Worm (Caenorhabditis elegans) whole organism, young adult: ENCODE data around the gene rpac-40.

Source experiments
- C06A6.2 ChIP-seq: fragments of 200-800 bp; sonication (Bioruptor generic); conservative IDR thresholded peaks from 2 replicates; pipeline ENCODE4 v1.3.6; 2022; ENCODE audit warnings: missing genetic modification characterization, missing compliant biosample characterization
- F22D6.2 ChIP-seq: sonication (generic microtip); optimal IDR thresholded peaks from 2 replicates; lab custom pipeline; 2016; ENCODE audit warnings: mild to moderate bottlenecking, missing genetic modification characterization, missing compliant biosample characterization
- F49E8.2 ChIP-seq: sonication (generic microtip); optimal IDR thresholded peaks from 3 replicates; lab custom pipeline; 2017; ENCODE audit warnings: missing genetic modification characterization, mild to moderate bottlenecking, missing compliant biosample characterization, antibody characterized with exemption, moderate library complexity; ENCODE audit not compliant: insufficient read depth
- F57A8.1 ChIP-seq: fragments of 200-800 bp; sonication (Bioruptor generic); optimal IDR thresholded peaks from 2 replicates; lab custom pipeline; 2018; ENCODE audit warnings: mild to moderate bottlenecking, missing genetic modification characterization, moderate library complexity, missing compliant biosample characterization
- F57C9.4 ChIP-seq: sonication (generic microtip); optimal IDR thresholded peaks from 2 replicates; lab custom pipeline; 2017; ENCODE audit warnings: mild to moderate bottlenecking, missing genetic modification characterization, missing compliant biosample characterization
- K11D2.4 ChIP-seq: fragments of 200-800 bp; sonication (Bioruptor generic); IDR thresholded peaks from 2 replicates; pipeline ENCODE4 v1.3.6; 2022; ENCODE audit warnings: missing genetic modification reagents, missing genetic modification characterization, missing compliant biosample characterization
- Y53F4B.3 ChIP-seq: fragments of 200-800 bp; sonication (Bioruptor generic); IDR thresholded peaks from 2 replicates; pipeline ENCODE4 v1.3.6; 2022; ENCODE audit warnings: missing genetic modification reagents, missing genetic modification characterization, missing compliant biosample characterization
- Y56A3A.18 ChIP-seq: fragments of 200-800 bp; sonication (Bioruptor generic); IDR thresholded peaks from 2 replicates; pipeline ENCODE4 v1.3.6; 2022; ENCODE audit warnings: missing genetic modification reagents, missing genetic modification characterization, missing compliant biosample characterization
- Y67H2A.10 ChIP-seq: fragments of 200-800 bp; sonication (Bioruptor generic); conservative IDR thresholded peaks from 2 replicates; pipeline ENCODE4 v1.3.6; 2022; ENCODE audit warnings: missing genetic modification reagents, missing genetic modification characterization, missing compliant biosample characterization
- Y95B8A.8 ChIP-seq: fragments of 200-800 bp; sonication (Bioruptor generic); IDR thresholded peaks from 2 replicates; pipeline ENCODE4 v1.3.6; 2022; ENCODE audit warnings: missing genetic modification reagents, missing genetic modification characterization, missing compliant biosample characterization
- ZK185.1 ChIP-seq: sonication (generic microtip); optimal IDR thresholded peaks from 2 replicates; lab custom pipeline; 2016; ENCODE audit warnings: mild to moderate bottlenecking, missing genetic modification characterization, missing compliant biosample characterization; ENCODE audit not compliant: poor library complexity, severe bottlenecking
- akir-1 ChIP-seq: fragments of 200-800 bp; sonication (Bioruptor generic); optimal IDR thresholded peaks from 2 replicates; lab custom pipeline; 2018; ENCODE audit warnings: mild to moderate bottlenecking, missing genetic modification characterization, moderate library complexity, missing compliant biosample characterization
- athp-1 ChIP-seq: sonication (generic microtip); optimal IDR thresholded peaks from 2 replicates; lab custom pipeline; 2017; ENCODE audit warnings: mild to moderate bottlenecking, missing genetic modification characterization, missing compliant biosample characterization
- attf-3 ChIP-seq: fragments of 200-800 bp; sonication (Bioruptor generic); conservative IDR thresholded peaks from 2 replicates; pipeline ENCODE4 v1.3.6; 2022; ENCODE audit warnings: missing genetic modification reagents, missing genetic modification characterization, missing compliant biosample characterization
- attf-6 ChIP-seq: fragments of 200-800 bp; sonication (Bioruptor generic); IDR thresholded peaks from 2 replicates; pipeline ENCODE4 v1.3.6; 2022; ENCODE audit warnings: missing genetic modification reagents, missing genetic modification characterization, missing compliant biosample characterization
- bed-1 ChIP-seq: fragments of 200-800 bp; sonication (Bioruptor generic); IDR thresholded peaks from 2 replicates; pipeline ENCODE4 v1.3.6; 2022; ENCODE audit warnings: missing genetic modification reagents, missing genetic modification characterization, missing compliant biosample characterization
- cebp-1 ChIP-seq, 2 experiments: fragments of 200-800 bp in 1 of 2; sonication (Bioruptor generic) in 1 of 2; sonication (generic microtip) in 1 of 2; IDR thresholded peaks in 1 of 2; optimal IDR thresholded peaks in 1 of 2; 2 replicates each; pipeline versions ENCODE4 v1.3.6 to Lab custom; 2017 to 2022; ENCODE audit warnings: missing compliant biosample characterization in 2 of 2, missing genetic modification characterization in 2 of 2, mild to moderate bottlenecking in 1 of 2, missing genetic modification reagents in 1 of 2, moderate library complexity in 1 of 2
- cebp-2 ChIP-seq: fragments of 200-800 bp; sonication (Bioruptor generic); IDR thresholded peaks from 2 replicates; pipeline ENCODE4 v1.3.6; 2022; ENCODE audit warnings: missing genetic modification characterization, missing compliant biosample characterization
- ceh-100 ChIP-seq: fragments of 200-800 bp; sonication (Bioruptor generic); IDR thresholded peaks from 2 replicates; pipeline ENCODE4 v1.3.6; 2022; ENCODE audit warnings: missing genetic modification reagents, missing genetic modification characterization, missing compliant biosample characterization
- ceh-79 ChIP-seq: sonication (generic microtip); optimal IDR thresholded peaks from 2 replicates; lab custom pipeline; 2017; ENCODE audit warnings: mild to moderate bottlenecking, missing genetic modification characterization, missing compliant biosample characterization
- chd-7 ChIP-seq: sonication (generic microtip); optimal IDR thresholded peaks from 2 replicates; lab custom pipeline; 2016; ENCODE audit warnings: mild to moderate bottlenecking, missing genetic modification characterization, moderate library complexity, missing compliant biosample characterization
- egl-18 ChIP-seq: fragments of 200-800 bp; sonication (Bioruptor generic); IDR thresholded peaks from 2 replicates; pipeline ENCODE4 v1.3.6; 2022; ENCODE audit warnings: missing genetic modification reagents, missing genetic modification characterization, missing compliant biosample characterization
- ets-4 ChIP-seq: fragments of 200-800 bp; sonication (Bioruptor generic); optimal IDR thresholded peaks from 2 replicates; lab custom pipeline; 2018; ENCODE audit warnings: mild to moderate bottlenecking, missing genetic modification characterization, missing compliant biosample characterization
- fkh-3 ChIP-seq: sonication (generic microtip); optimal IDR thresholded peaks from 2 replicates; lab custom pipeline; 2016; ENCODE audit warnings: mild to moderate bottlenecking, missing genetic modification characterization, missing compliant biosample characterization
- hlh-26 ChIP-seq: fragments of 200-800 bp; sonication (Bioruptor generic); conservative IDR thresholded peaks from 2 replicates; pipeline ENCODE4 v1.3.6; 2022; ENCODE audit warnings: missing genetic modification reagents, missing genetic modification characterization, missing compliant biosample characterization
- hmg-20 ChIP-seq: fragments of 200-800 bp; sonication (Bioruptor generic); IDR thresholded peaks from 2 replicates; pipeline ENCODE4 v1.3.6; 2022; ENCODE audit warnings: missing genetic modification reagents, missing genetic modification characterization, missing compliant biosample characterization
- hrde-1 ChIP-seq: sonication (generic microtip); optimal IDR thresholded peaks from 2 replicates; lab custom pipeline; 2016; ENCODE audit warnings: missing genetic modification characterization, mild to moderate bottlenecking, missing compliant biosample characterization, moderate library complexity, missing genotype, missing genetic modification reagents, borderline replicate concordance
- lin-35 ChIP-seq, 3 experiments: fragments of 150-350 bp in 2 of 3; sonication (generic microtip) in 1 of 3; optimal IDR thresholded peaks; 2 replicates each; lab custom pipeline; 2014 to 2018; ENCODE audit warnings: missing biosample characterization in 3 of 3, missing genetic modification characterization in 3 of 3, missing genetic modification reagents in 3 of 3
- lin-40 ChIP-seq: sonication (generic microtip); optimal IDR thresholded peaks from 2 replicates; lab custom pipeline; 2016; ENCODE audit warnings: missing genetic modification characterization, mild to moderate bottlenecking, missing compliant biosample characterization, missing genotype, missing genetic modification reagents
- lin-54 ChIP-seq: fragments of 200-800 bp; sonication (Bioruptor generic); optimal IDR thresholded peaks from 2 replicates; lab custom pipeline; 2018; ENCODE audit warnings: mild to moderate bottlenecking, missing genetic modification characterization, missing compliant biosample characterization
- lsl-1 ChIP-seq: fragments of 200-800 bp; sonication (Bioruptor generic); optimal IDR thresholded peaks from 2 replicates; lab custom pipeline; 2018; ENCODE audit warnings: mild to moderate bottlenecking, missing genetic modification characterization, moderate library complexity, missing compliant biosample characterization
- madf-6 ChIP-seq: fragments of 200-800 bp; sonication (Bioruptor generic); IDR thresholded peaks from 2 replicates; pipeline ENCODE4 v1.3.6; 2022; ENCODE audit warnings: missing genetic modification reagents, missing genetic modification characterization, missing compliant biosample characterization
- mcd-1 ChIP-seq: fragments of 200-800 bp; sonication (Bioruptor generic); IDR thresholded peaks from 2 replicates; pipeline ENCODE4 v1.3.6; 2022; ENCODE audit warnings: missing genetic modification reagents, missing genetic modification characterization, missing compliant biosample characterization
- mes-4 ChIP-seq: sonication (generic microtip); optimal IDR thresholded peaks from 2 replicates; lab custom pipeline; 2016; ENCODE audit warnings: missing genotype, missing genetic modification characterization, missing compliant biosample characterization
- nfyb-1 ChIP-seq: fragments of 200-800 bp; sonication (Bioruptor generic); IDR thresholded peaks from 2 replicates; pipeline ENCODE4 v1.3.6; 2022; ENCODE audit warnings: missing genetic modification reagents, missing genetic modification characterization, missing compliant biosample characterization
- nhr-120 ChIP-seq: fragments of 200-800 bp; sonication (Bioruptor generic); IDR thresholded peaks from 2 replicates; pipeline ENCODE4 v1.3.6; 2022; ENCODE audit warnings: missing genetic modification characterization, missing compliant biosample characterization
- nhr-27 ChIP-seq: fragments of 200-800 bp; sonication (Bioruptor generic); optimal IDR thresholded peaks from 2 replicates; lab custom pipeline; 2018; ENCODE audit warnings: mild to moderate bottlenecking, missing genetic modification characterization, moderate library complexity, missing compliant biosample characterization
- pbrm-1 ChIP-seq: fragments of 200-800 bp; sonication (Bioruptor generic); IDR thresholded peaks from 2 replicates; pipeline ENCODE4 v1.3.6; 2022; ENCODE audit warnings: missing genetic modification reagents, missing genetic modification characterization, missing compliant biosample characterization
- rcor-1 ChIP-seq: fragments of 200-800 bp; sonication (Bioruptor generic); IDR thresholded peaks from 2 replicates; pipeline ENCODE4 v1.3.6; 2022; ENCODE audit warnings: missing genetic modification reagents, missing genetic modification characterization, missing compliant biosample characterization
- rec-8 ChIP-seq, 2 experiments: sonication (generic microtip); optimal IDR thresholded peaks; 2 replicates each; lab custom pipeline; 2016; ENCODE audit warnings: mild to moderate bottlenecking in 2 of 2, missing genetic modification characterization in 2 of 2, missing genetic modification reagents in 2 of 2, missing genotype in 2 of 2, missing biosample characterization in 1 of 2, missing compliant biosample characterization in 1 of 2, moderate library complexity in 1 of 2
- snpc-4 ChIP-seq, 5 experiments: fragments of 150-350 bp in 1 of 5; sonication (generic microtip) in 4 of 5; optimal IDR thresholded peaks; 2 replicates each; lab custom pipeline; 2014 to 2018; ENCODE audit warnings: missing genetic modification characterization in 5 of 5, missing biosample characterization in 3 of 5, antibody characterized with exemption in 2 of 5, mild to moderate bottlenecking in 2 of 5, missing compliant biosample characterization in 2 of 5, missing genotype in 2 of 5, moderate library complexity in 2 of 5, missing genetic modification reagents in 1 of 5
- tbx-9 ChIP-seq: sonication (generic microtip); optimal IDR thresholded peaks from 2 replicates; lab custom pipeline; 2016; ENCODE audit warnings: borderline replicate concordance, missing genetic modification characterization, inconsistent platforms, missing compliant biosample characterization
- unc-130 ChIP-seq: sonication (generic microtip); optimal IDR thresholded peaks from 2 replicates; lab custom pipeline; 2016; ENCODE audit warnings: missing genetic modification reagents, missing genetic modification characterization, missing compliant biosample characterization
- ztf-25 ChIP-seq: fragments of 200-800 bp; sonication (Bioruptor generic); IDR thresholded peaks from 2 replicates; pipeline ENCODE4 v1.3.6; 2022; ENCODE audit warnings: missing genetic modification reagents, missing genetic modification characterization, missing compliant biosample characterization
- ztf-26 ChIP-seq: sonication (generic microtip); optimal IDR thresholded peaks from 2 replicates; lab custom pipeline; 2017; ENCODE audit warnings: missing genetic modification characterization, missing compliant biosample characterization
- ztf-28 ChIP-seq: fragments of 200-800 bp; sonication (Bioruptor generic); IDR thresholded peaks from 2 replicates; pipeline ENCODE4 v1.3.6; 2022; ENCODE audit warnings: missing genetic modification reagents, missing genetic modification characterization, missing compliant biosample characterization

Gene rpac-40

ce11 chrV:4194587-4195211 is 4.6 kb upstream of the rpac-40 start, which contains the start of gene Y45G5AM.9 (continued):
- TF ChIP-seq nfyb-1 (peak; percentile 60), Y56A3A.18 (GFP tag; lab: Robert Waterston, UW) (no peak), ztf-25 (GFP tag; lab: Robert Waterston, UW) (no peak), ZK185.1 (tag; lab: Kevin White, UChicago) (no peak), Y53F4B.3 (GFP tag; lab: Robert Waterston, UW) (no peak), snpc-4 (GFP tag; optimal IDR thresholded peaks at IDR 0.05; lab: Kevin White, UChicago) (no peak), snpc-4 (tag; optimal IDR thresholded peaks at IDR 0.05; lab: Kevin White, UChicago) (peak in 3 of 4 experiments; percentile 19 to 53 (median 25)), lin-35 (GFP tag; optimal IDR thresholded peaks at IDR 0.05; lab: Kevin White, UChicago) (peak in 1 of 3 experiments; percentile 74), tbx-9 (tag; lab: Kevin White, UChicago) (no peak), ceh-100 (GFP tag; lab: Robert Waterston, UW) (peak; percentile 41), chd-7 (tag; lab: Kevin White, UChicago) (no peak), bed-1 (no peak), ztf-28 (GFP tag; lab: Robert Waterston, UW) (no peak), mes-4 (tag; lab: Kevin White, UChicago) (no peak), Y95B8A.8 (no peak), F57C9.4 (no peak), hmg-20 (GFP tag; lab: Robert Waterston, UW) (no peak), fkh-3 (no peak), F49E8.2 (no peak), pbrm-1 (GFP tag; lab: Robert Waterston, UW) (peak; percentile 75), F57A8.1 (GFP tag; lab: Kevin White, UChicago) (no peak), mcd-1 (peak; percentile 79), ets-4 (GFP tag; lab: Kevin White, UChicago) (no peak), akir-1 (GFP tag; lab: Kevin White, UChicago) (no peak), madf-6 (GFP tag; lab: Robert Waterston, UW) (no peak), hlh-26 (GFP tag; lab: Robert Waterston, UW) (no peak), attf-6 (GFP tag; lab: Robert Waterston, UW) (no peak), lsl-1 (GFP tag; lab: Kevin White, UChicago) (no peak), lin-40 (peak; percentile 79), rec-8 (tag; optimal IDR thresholded peaks at IDR 0.05; lab: Kevin White, UChicago) (no peak), lin-54 (peak; percentile 53), egl-18 (GFP tag; lab: Robert Waterston, UW) (no peak), nhr-27 (tag; lab: Kevin White, UChicago) (no peak), F22D6.2 (tag; lab: Kevin White, UChicago) (no peak), unc-130 (GFP tag; lab: Kevin White, UChicago) (no peak), rcor-1 (GFP tag; lab: Robert Waterston, UW) (peak; percentile 37; the same call in 1 of the 2 replicates), C06A6.2 (no peak), Y67H2A.10 (GFP tag; lab: Robert Waterston, UW) (no peak), ztf-26 (tag; lab: Kevin White, UChicago) (peak; percentile 29), K11D2.4 (peak; percentile 44; the same call in 1 of the 2 replicates), hrde-1 (tag; lab: Kevin White, UChicago) (no peak), cebp-2 (GFP tag; lab: Robert Waterston, UW) (no peak), cebp-1 (GFP tag; IDR thresholded peaks at IDR 0.05; lab: Robert Waterston, UW) (no peak), cebp-1 (tag; optimal IDR thresholded peaks at IDR 0.05; lab: Kevin White, UChicago) (peak; percentile 77), nhr-120 (GFP tag; lab: Robert Waterston, UW) (no peak), ceh-79 (no peak), attf-3 (GFP tag; lab: Robert Waterston, UW) (no peak), athp-1 (tag; lab: Kevin White, UChicago) (no peak)
